Worm (Caenorhabditis elegans) whole organism, early embryonic: ENCODE results near the gene fbxa-42.

Experiments
- aly-1 ChIP-seq: sonication (generic microtip); optimal IDR thresholded peaks from 2 replicates; lab custom pipeline; 2016; ENCODE audit warnings: missing genetic modification characterization, missing compliant biosample characterization
- ceh-13 ChIP-seq: fragments of 200-800 bp; sonication (Bioruptor generic); optimal IDR thresholded peaks from 2 replicates; lab custom pipeline; 2018; ENCODE audit warnings: mild to moderate bottlenecking, missing genetic modification characterization, missing compliant biosample characterization
- hnd-1 ChIP-seq: sonication (generic microtip); optimal IDR thresholded peaks from 2 replicates; lab custom pipeline; 2016; ENCODE audit warnings: missing genetic modification characterization, missing compliant biosample characterization
- sea-1 ChIP-seq: fragments of 200-800 bp; sonication (Bioruptor generic); conservative IDR thresholded peaks from 2 replicates; pipeline ENCODE4 v1.3.6; 2022; ENCODE audit warnings: missing genetic modification characterization, missing compliant biosample characterization

- no peak for TF ChIP-seq hnd-1 (tag; lab: Kevin White, UChicago)
- no peak for TF ChIP-seq sea-1 (GFP tag; lab: Robert Waterston, UW)
- TF ChIP-seq aly-1 (tag; lab: Kevin White, UChicago): no peak
- no peak for TF ChIP-seq ceh-13 (GFP tag; lab: Kevin White, UChicago)
Observed at ce11 chrIII:2212343-2212742, 48.9 kb downstream of the fbxa-42 start.
